Worm (Caenorhabditis elegans) whole organism, late embryonic: ENCODE results near the gene T10C6.6.

Experiments used
- ceh-2 ChIP-seq: sonication (generic microtip); optimal IDR thresholded peaks from 2 replicates; lab custom pipeline; 2016; ENCODE audit warnings: missing genotype, missing genetic modification characterization, missing compliant biosample characterization
- dmd-4 ChIP-seq: sonication (generic microtip); optimal IDR thresholded peaks from 2 replicates; lab custom pipeline; 2016; ENCODE audit warnings: borderline replicate concordance, missing genetic modification characterization, missing compliant biosample characterization
- dve-1 ChIP-seq: sonication (generic microtip); optimal IDR thresholded peaks from 2 replicates; lab custom pipeline; 2017; ENCODE audit warnings: antibody characterized with exemption, mild to moderate bottlenecking, missing genetic modification characterization, missing compliant biosample characterization
- npax-4 ChIP-seq: sonication (generic microtip); optimal IDR thresholded peaks from 2 replicates; lab custom pipeline; 2016; ENCODE audit warnings: missing genetic modification characterization, missing compliant biosample characterization
- pag-3 ChIP-seq: sonication (generic microtip); optimal IDR thresholded peaks from 2 replicates; lab custom pipeline; 2016; ENCODE audit warnings: missing compliant biosample characterization, missing genetic modification characterization, borderline replicate concordance
- pha-2 ChIP-seq: sonication (generic microtip); optimal IDR thresholded peaks from 2 replicates; lab custom pipeline; 2017; ENCODE audit warnings: mild to moderate bottlenecking, missing genetic modification characterization, missing compliant biosample characterization
- pha-4 ChIP-seq: fragments of 150-350 bp; optimal IDR thresholded peaks from 2 replicates; lab custom pipeline; 2018; ENCODE audit warnings: missing biosample characterization, missing genetic modification reagents, missing genetic modification characterization
- unc-55 ChIP-seq: sonication (generic microtip); optimal IDR thresholded peaks from 2 replicates; lab custom pipeline; 2017; ENCODE audit warnings: missing biosample characterization, missing genetic modification reagents, missing genetic modification characterization
- unc-86 ChIP-seq: sonication (generic microtip); optimal IDR thresholded peaks from 2 replicates; lab custom pipeline; 2016; ENCODE audit warnings: missing genetic modification characterization, missing compliant biosample characterization
- zip-5 ChIP-seq: sonication (generic microtip); optimal IDR thresholded peaks from 2 replicates; lab custom pipeline; 2016; ENCODE audit warnings: missing genetic modification characterization, missing compliant biosample characterization

- TF ChIP-seq dmd-4 (tag; lab: Kevin White, UChicago) (no peak), unc-55 (GFP tag; lab: Kevin White, UChicago) (no peak), pha-2 (tag; lab: Kevin White, UChicago) (no peak), unc-86 (tag; lab: Kevin White, UChicago) (no peak), ceh-2 (tag; lab: Kevin White, UChicago) (no peak), pag-3 (tag; lab: Kevin White, UChicago) (no peak), zip-5 (tag; lab: Kevin White, UChicago) (no peak), dve-1 (tag; lab: Kevin White, UChicago) (no peak), pha-4 (tag; lab: Kevin White, UChicago) (no peak), npax-4 (tag; lab: Kevin White, UChicago) (no peak)
These were observed 5.1 kb downstream of the T10C6.6 start for ce11 chrV:16029237-16029636.
